Fruit fly (Drosophila melanogaster) whole organism, prepupa: Measurements from ENCODE around the gene CG13086.

ENCODE experiments used
- Blimp-1 ChIP-seq: fragments of 200-800 bp; sonication (Bioruptor generic); optimal IDR thresholded peaks from 3 replicates; lab custom pipeline; 2017; ENCODE audit warnings: missing biosample characterization, missing genetic modification characterization, mild to moderate bottlenecking, moderate library complexity, missing genetic modification reagents
- CG10631 ChIP-seq: fragments of 200-800 bp; sonication (Bioruptor generic); optimal IDR thresholded peaks from 2 replicates; lab custom pipeline; 2016; ENCODE audit warnings: missing biosample characterization, missing genetic modification characterization
- CG10669 ChIP-seq: fragments of 200-800 bp; sonication (Bioruptor generic); optimal IDR thresholded peaks from 3 replicates; lab custom pipeline; 2018; ENCODE audit warnings: missing biosample characterization, mild to moderate bottlenecking, missing genetic modification characterization, moderate library complexity
- CG11294 ChIP-seq: fragments of 200-800 bp; sonication (Bioruptor generic); IDR thresholded peaks from 2 replicates; pipeline ENCODE4 v1.3.6; 2022; ENCODE audit warnings: missing biosample characterization, missing genetic modification characterization
- CG11762 ChIP-seq: fragments of 200-800 bp; sonication (Bioruptor generic); optimal IDR thresholded peaks from 3 replicates; lab custom pipeline; 2016; ENCODE audit warnings: missing biosample characterization, missing genetic modification characterization; ENCODE audit not compliant: insufficient read depth
- CG11902 ChIP-seq: fragments of 200-800 bp; sonication (Bioruptor generic); optimal IDR thresholded peaks from 3 replicates; lab custom pipeline; 2016; ENCODE audit warnings: missing biosample characterization, missing genetic modification characterization
- CG15336 ChIP-seq: fragments of 200-800 bp; sonication (Bioruptor generic); IDR thresholded peaks from 2 replicates; pipeline ENCODE4 v1.3.6; 2022; ENCODE audit warnings: missing biosample characterization, missing genetic modification characterization
- CG1621 ChIP-seq: fragments of 200-800 bp; sonication (Bioruptor generic); optimal IDR thresholded peaks from 3 replicates; lab custom pipeline; 2018; ENCODE audit warnings: missing biosample characterization, mild to moderate bottlenecking, missing genetic modification characterization
- CG16779 ChIP-seq: fragments of 200-800 bp; sonication (Bioruptor generic); optimal IDR thresholded peaks from 3 replicates; lab custom pipeline; 2017; ENCODE audit warnings: missing biosample characterization, mild to moderate bottlenecking, missing genetic modification characterization
- CG31627 ChIP-seq: fragments of 200-800 bp; sonication (Bioruptor generic); optimal IDR thresholded peaks from 3 replicates; lab custom pipeline; 2016; ENCODE audit warnings: missing biosample characterization, missing genetic modification characterization
- CG32006 ChIP-seq: fragments of 200-800 bp; sonication (Bioruptor generic); optimal IDR thresholded peaks from 3 replicates; lab custom pipeline; 2017; ENCODE audit warnings: missing biosample characterization, mild to moderate bottlenecking, missing genetic modification characterization
- CG34406 ChIP-seq: fragments of 200-800 bp; sonication (Bioruptor generic); optimal IDR thresholded peaks from 3 replicates; lab custom pipeline; 2016; ENCODE audit warnings: missing biosample characterization, missing genetic modification characterization
- CG4318 ChIP-seq: fragments of 200-800 bp; sonication (Bioruptor generic); optimal IDR thresholded peaks from 3 replicates; lab custom pipeline; 2017; ENCODE audit warnings: missing biosample characterization, mild to moderate bottlenecking, missing genetic modification characterization
- CG6163 ChIP-seq: fragments of 200-800 bp; sonication (Bioruptor generic); IDR thresholded peaks from 3 replicates; pipeline ENCODE4 v1.3.6; 2022; ENCODE audit warnings: missing biosample characterization, missing genetic modification characterization
- CG6276 ChIP-seq: fragments of 200-800 bp; sonication (Bioruptor generic); optimal IDR thresholded peaks from 2 replicates; lab custom pipeline; 2017; ENCODE audit warnings: missing biosample characterization, mild to moderate bottlenecking, missing genetic modification characterization
- CG6792 ChIP-seq: fragments of 200-800 bp; sonication (Bioruptor generic); optimal IDR thresholded peaks from 3 replicates; lab custom pipeline; 2016; ENCODE audit warnings: missing biosample characterization, missing genetic modification characterization
- CG6854 ChIP-seq: fragments of 200-800 bp; sonication (Bioruptor generic); optimal IDR thresholded peaks from 2 replicates; lab custom pipeline; 2017; ENCODE audit warnings: missing biosample characterization, mild to moderate bottlenecking, missing genetic modification characterization
- CG8119 ChIP-seq: fragments of 200-800 bp; sonication (Bioruptor generic); IDR thresholded peaks from 3 replicates; pipeline ENCODE4 v1.3.6; 2022; ENCODE audit warnings: missing biosample characterization, missing genetic modification characterization
- CG8319 ChIP-seq: fragments of 200-800 bp; sonication (Bioruptor generic); optimal IDR thresholded peaks from 3 replicates; lab custom pipeline; 2016; ENCODE audit warnings: missing biosample characterization, missing genetic modification characterization
- CG9139 ChIP-seq: fragments of 200-800 bp; sonication (Bioruptor generic); optimal IDR thresholded peaks from 3 replicates; lab custom pipeline; 2017; ENCODE audit warnings: missing biosample characterization, mild to moderate bottlenecking, missing genetic modification characterization
- Eip75B ChIP-seq: fragments of 200-800 bp; sonication (Bioruptor generic); optimal IDR thresholded peaks from 3 replicates; lab custom pipeline; 2016; ENCODE audit warnings: missing biosample characterization, missing genetic modification characterization
- Eip78C ChIP-seq: fragments of 200-800 bp; sonication (Bioruptor generic); peaks from one replicate; lab custom pipeline; 2016; ENCODE audit warnings: missing biosample characterization, missing genetic modification characterization
- Ets21C ChIP-seq: fragments of 200-800 bp; sonication (Bioruptor generic); optimal IDR thresholded peaks from 3 replicates; lab custom pipeline; 2016; ENCODE audit warnings: missing biosample characterization, missing genetic modification characterization
- Ets96B ChIP-seq: fragments of 200-800 bp; optimal IDR thresholded peaks from 2 replicates; lab custom pipeline; 2019; ENCODE audit warnings: missing biosample characterization, mild to moderate bottlenecking, missing genetic modification characterization, moderate library complexity
- Gug ChIP-seq: fragments of 200-800 bp; sonication (Bioruptor generic); IDR thresholded peaks from 2 replicates; pipeline ENCODE4 v1.3.6; 2022; ENCODE audit warnings: missing biosample characterization, missing genetic modification characterization
- Hr38 ChIP-seq: sonication (Bioruptor generic); optimal IDR thresholded peaks from 2 replicates; lab custom pipeline; 2016; ENCODE audit warnings: missing biosample characterization, missing genetic modification characterization
- Hr39 ChIP-seq: fragments of 200-800 bp; sonication (Bioruptor generic); optimal IDR thresholded peaks from 2 replicates; lab custom pipeline; 2016; ENCODE audit warnings: missing biosample characterization, missing genetic modification characterization
- Lpt ChIP-seq: fragments of 200-800 bp; sonication (Bioruptor generic); optimal IDR thresholded peaks from 3 replicates; lab custom pipeline; 2016; ENCODE audit warnings: missing biosample characterization, missing genetic modification characterization
- Met ChIP-seq: fragments of 200-800 bp; sonication (Bioruptor generic); optimal IDR thresholded peaks from 3 replicates; lab custom pipeline; 2016; ENCODE audit warnings: missing biosample characterization, missing genetic modification characterization
- OdsH ChIP-seq: fragments of 200-800 bp; sonication (Bioruptor generic); optimal IDR thresholded peaks from 3 replicates; lab custom pipeline; 2016; ENCODE audit warnings: missing biosample characterization, missing genetic modification characterization
- Smox ChIP-seq: fragments of 200-800 bp; sonication (Bioruptor generic); optimal IDR thresholded peaks from 3 replicates; lab custom pipeline; 2016; ENCODE audit warnings: missing biosample characterization, missing genetic modification characterization
- Sox102F ChIP-seq: fragments of 200-800 bp; sonication (Bioruptor generic); optimal IDR thresholded peaks from 2 replicates; lab custom pipeline; 2016; ENCODE audit warnings: missing biosample characterization, mild to moderate bottlenecking, missing genetic modification characterization
- Sox14 ChIP-seq: fragments of 200-800 bp; sonication (Bioruptor generic); optimal IDR thresholded peaks from 3 replicates; lab custom pipeline; 2016; ENCODE audit warnings: missing biosample characterization, missing genetic modification characterization
- Sox15 ChIP-seq: fragments of 200-800 bp; sonication (Bioruptor generic); optimal IDR thresholded peaks from 3 replicates; lab custom pipeline; 2016; ENCODE audit warnings: missing biosample characterization, missing genetic modification characterization
- achi ChIP-seq: fragments of 200-800 bp; sonication (Bioruptor generic); optimal IDR thresholded peaks from 3 replicates; lab custom pipeline; 2016; ENCODE audit warnings: missing biosample characterization, missing genetic modification characterization
- dac ChIP-seq: fragments of 200-800 bp; sonication (Bioruptor generic); optimal IDR thresholded peaks from 2 replicates; lab custom pipeline; 2017; ENCODE audit warnings: missing biosample characterization, mild to moderate bottlenecking, missing genetic modification characterization
- eg ChIP-seq: fragments of 200-800 bp; sonication (Bioruptor generic); IDR thresholded peaks from 3 replicates; pipeline ENCODE4 v1.3.6; 2022; ENCODE audit warnings: missing biosample characterization, missing genetic modification characterization
- esn ChIP-seq: fragments of 200-800 bp; sonication (Bioruptor generic); optimal IDR thresholded peaks from 2 replicates; lab custom pipeline; 2016; ENCODE audit warnings: missing biosample characterization, mild to moderate bottlenecking, missing genetic modification characterization, moderate library complexity
- fd59A ChIP-seq: fragments of 200-800 bp; sonication (Bioruptor generic); optimal IDR thresholded peaks from 2 replicates; lab custom pipeline; 2017; ENCODE audit warnings: missing biosample characterization, mild to moderate bottlenecking, missing genetic modification characterization, missing genetic modification reagents
- fd85E ChIP-seq: fragments of 200-800 bp; sonication (Bioruptor generic); optimal IDR thresholded peaks from 3 replicates; lab custom pipeline; 2016; ENCODE audit warnings: missing biosample characterization, missing genetic modification characterization
- net ChIP-seq: fragments of 200-800 bp; sonication (Bioruptor generic); optimal IDR thresholded peaks from 3 replicates; lab custom pipeline; 2016; ENCODE audit warnings: missing biosample characterization, missing genetic modification characterization
- pdm3 ChIP-seq: fragments of 200-800 bp; sonication (Bioruptor generic); optimal IDR thresholded peaks from 3 replicates; lab custom pipeline; 2016; ENCODE audit warnings: missing biosample characterization, missing genetic modification characterization
- salr ChIP-seq, 2 experiments: fragments of 200-800 bp; sonication (Bioruptor generic); optimal IDR thresholded peaks; 3 replicates each; lab custom pipeline; 2016 to 2018; ENCODE audit warnings: missing biosample characterization in 2 of 2, missing genetic modification characterization in 2 of 2, mild to moderate bottlenecking in 1 of 2
- spab ChIP-seq: fragments of 200-800 bp; sonication (Bioruptor generic); optimal IDR thresholded peaks from 2 replicates; lab custom pipeline; 2017; ENCODE audit warnings: missing biosample characterization, mild to moderate bottlenecking, missing genetic modification characterization, missing genetic modification reagents
- ss ChIP-seq, 2 experiments: fragments of 200-800 bp; sonication (Bioruptor generic); optimal IDR thresholded peaks; 2 replicates in 1 of 2; 3 replicates in 1 of 2; lab custom pipeline; 2017 to 2018; ENCODE audit warnings: mild to moderate bottlenecking in 2 of 2, missing biosample characterization in 2 of 2, missing genetic modification characterization in 2 of 2, moderate library complexity in 1 of 2
- svp ChIP-seq: fragments of 200-800 bp; sonication (Bioruptor generic); peaks from one replicate; lab custom pipeline; 2016; ENCODE audit warnings: missing biosample characterization, missing genetic modification characterization
- topi ChIP-seq: fragments of 200-800 bp; sonication (Bioruptor generic); optimal IDR thresholded peaks from 3 replicates; lab custom pipeline; 2016; ENCODE audit warnings: missing biosample characterization, missing genetic modification characterization
- vri ChIP-seq: fragments of 200-800 bp; sonication (Bioruptor generic); optimal IDR thresholded peaks from 3 replicates; lab custom pipeline; 2016; ENCODE audit warnings: missing biosample characterization, mild to moderate bottlenecking, missing genetic modification characterization

Gene CG13086

DNA sequence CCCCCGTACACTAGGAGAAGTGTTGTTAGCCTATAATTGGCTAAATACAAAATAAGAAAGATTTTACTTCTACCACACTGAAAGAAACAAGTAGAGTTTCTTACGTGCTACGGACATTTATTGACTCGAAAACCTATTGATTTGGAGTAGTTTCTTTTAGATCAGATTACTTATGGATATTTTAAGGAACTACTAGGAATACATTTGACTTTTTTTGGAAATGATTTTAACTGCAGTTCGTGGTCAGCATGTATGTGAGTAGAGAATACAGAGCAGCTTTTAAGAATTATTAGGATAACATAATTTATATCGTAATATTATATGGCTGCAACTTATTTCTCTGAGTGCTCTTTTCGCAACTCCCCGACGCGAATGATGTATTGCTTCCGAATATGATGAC lies 49.6 kb upstream of the CG13086 start (continued):
- TF ChIP-seq esn (peak; percentile 69), salr (GFP tag; optimal IDR thresholded peaks at IDR 0.05; lab: Kevin White, UChicago) (peak; percentile 14 to 86), CG16779 (peak; percentile 45), CG10631 (GFP tag; lab: Kevin White, UChicago) (peak; percentile 83), CG1621 (tag; lab: Kevin White, UChicago) (peak; percentile 59), Blimp-1 (GFP tag; lab: Kevin White, UChicago) (no peak), CG31627 (peak; percentile 57), pdm3 (peak; percentile 73), CG8319 (GFP tag; lab: Kevin White, UChicago) (peak; percentile 12), eg (peak; percentile 47; the same call in 2 of the 3 replicates), Sox14 (GFP tag; lab: Kevin White, UChicago) (peak; percentile 77), CG6854 (GFP tag; lab: Kevin White, UChicago) (no peak), CG9139 (GFP tag; lab: Kevin White, UChicago) (peak; percentile 51), CG34406 (GFP tag; lab: Kevin White, UChicago) (peak; percentile 61), net (peak; percentile 79), CG6792 (GFP tag; lab: Kevin White, UChicago) (peak; percentile 62), Eip75B (peak; percentile 79), OdsH (GFP tag; lab: Kevin White, UChicago) (peak; percentile 68), Ets21C (GFP tag; lab: Kevin White, UChicago) (peak; percentile 24), Smox (GFP tag; lab: Kevin White, UChicago) (peak; percentile 59), fd85E (GFP tag; lab: Kevin White, UChicago) (no peak)
- TF ChIP-seq, all 60 proteins: peak for 53

DNA sequence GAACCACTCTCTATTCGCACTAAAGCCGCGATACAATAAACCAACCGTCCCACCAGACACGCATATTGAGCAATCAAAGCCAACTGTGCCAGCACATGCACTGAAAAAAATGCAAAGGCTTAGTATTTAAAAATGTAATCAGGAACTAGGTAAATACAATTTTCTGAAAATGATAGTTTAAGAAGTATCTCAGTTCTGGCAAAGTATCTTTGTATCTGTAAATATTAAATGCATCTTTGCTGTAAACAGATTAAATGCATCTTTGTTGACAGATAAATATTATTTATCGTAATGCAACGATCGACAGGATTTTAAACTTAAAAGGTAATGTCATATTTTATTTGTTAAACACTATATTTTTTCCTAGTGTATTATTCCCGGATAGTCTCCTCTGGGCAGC lies 46.4 kb upstream of the CG13086 start:
- TF ChIP-seq salr (GFP tag; optimal IDR thresholded peaks at IDR 0.05; lab: Kevin White, UChicago) (peak in 1 of 2 experiments; percentile 69), vri (GFP tag; lab: Kevin White, UChicago) (no peak), CG10669 (GFP tag; lab: Kevin White, UChicago) (peak; percentile 33), CG9139 (GFP tag; lab: Kevin White, UChicago) (no peak), fd59A (GFP tag; lab: Kevin White, UChicago) (peak; percentile 13), CG11902 (GFP tag; lab: Kevin White, UChicago) (no peak), CG15336 (GFP tag; lab: Robert Waterston, UW) (peak; percentile 70), CG6854 (GFP tag; lab: Kevin White, UChicago) (no peak), CG10631 (GFP tag; lab: Kevin White, UChicago) (peak; percentile 61), esn (peak; percentile 24), Blimp-1 (GFP tag; lab: Kevin White, UChicago) (no peak), CG11294 (GFP tag; lab: Robert Waterston, UW) (no peak), CG8119 (GFP tag; lab: Robert Waterston, UW) (peak; percentile 68), dac (GFP tag; lab: Kevin White, UChicago) (peak; percentile 25), Gug (GFP tag; lab: Robert Waterston, UW) (no peak; the same call in 1 of the 2 replicates), Hr39 (GFP tag; lab: Kevin White, UChicago) (peak; percentile 12), Sox102F (GFP tag; lab: Kevin White, UChicago) (no peak), CG1621 (tag; lab: Kevin White, UChicago) (peak; percentile 9), Eip78C (GFP tag; lab: Kevin White, UChicago) (peak; percentile 78), CG8319 (GFP tag; lab: Kevin White, UChicago) (no peak), eg (peak; percentile 34; the same call in 1 of the 3 replicates), spab (GFP tag; lab: Kevin White, UChicago) (peak; percentile 27), CG16779 (peak; percentile 18), svp (GFP tag; lab: Kevin White, UChicago) (peak; percentile 57), ss (GFP tag; optimal IDR thresholded peaks at IDR 0.05; lab: Kevin White, UChicago) (no peak), CG32006 (GFP tag; lab: Kevin White, UChicago) (peak; percentile 80), achi (peak; percentile 65), Hr38 (GFP tag; lab: Kevin White, UChicago) (no peak), Sox14 (GFP tag; lab: Kevin White, UChicago) (peak; percentile 50), Lpt (GFP tag; lab: Kevin White, UChicago) (peak; percentile 66), topi (GFP tag; lab: Kevin White, UChicago) (no peak), Sox15 (GFP tag; lab: Kevin White, UChicago) (no peak), Smox (GFP tag; lab: Kevin White, UChicago) (peak; percentile 21), CG34406 (GFP tag; lab: Kevin White, UChicago) (peak; percentile 11), Met (GFP tag; lab: Kevin White, UChicago) (peak; percentile 18), CG11762 (GFP tag; lab: Kevin White, UChicago) (peak; percentile 60), CG31627 (no peak), CG6276 (GFP tag; lab: Kevin White, UChicago) (peak; percentile 66), CG4318 (peak; percentile 66), Ets96B (tag; lab: Kevin White, UChicago) (peak; percentile 21), CG6163 (GFP tag; lab: Robert Waterston, UW) (no peak)
